Worm (Caenorhabditis elegans) whole organism, early embryonic: ENCODE data around the gene K08D8.1.

Experiments
- aly-1 ChIP-seq: sonication (generic microtip); optimal IDR thresholded peaks from 2 replicates; lab custom pipeline; 2016; ENCODE audit warnings: missing genetic modification characterization, missing compliant biosample characterization
- tbx-11 ChIP-seq: fragments of 200-800 bp; sonication (Bioruptor generic); IDR thresholded peaks from 2 replicates; pipeline ENCODE4 v1.3.6; 2022; ENCODE audit warnings: missing genetic modification characterization, missing compliant biosample characterization

- TF ChIP-seq tbx-11 (GFP tag; lab: Robert Waterston, UW), result no peak
- TF ChIP-seq aly-1 (tag; lab: Kevin White, UChicago), result no peak
Observed at ce11 chrIV:12893166-12893565, 872 bp downstream of the K08D8.1 start, which contains the start of gene K08D8.12.
